Fruit fly (Drosophila melanogaster) whole organism, embryonic: ENCODE measurements around the gene CG2794.

Experiments used
- Atf3 ChIP-seq: fragments of 200-800 bp; sonication (Bioruptor generic); optimal IDR thresholded peaks from 3 replicates; lab custom pipeline; 2016; ENCODE audit warnings: missing biosample characterization, missing genetic modification characterization
- Atf6 ChIP-seq: fragments of 200-800 bp; sonication (Bioruptor generic); IDR thresholded peaks from 2 replicates; pipeline ENCODE4 v1.3.6; 2022; ENCODE audit warnings: missing biosample characterization, missing genetic modification characterization
- BEAF-32 ChIP-seq: fragments of 200-800 bp; sonication (Bioruptor generic); optimal IDR thresholded peaks from 3 replicates; lab custom pipeline; 2017; ENCODE audit warnings: missing biosample characterization, missing genetic modification characterization, mild to moderate bottlenecking, moderate library complexity, missing genetic modification reagents
- C15 ChIP-seq: fragments of 200-800 bp; sonication (Bioruptor generic); IDR thresholded peaks from 3 replicates; pipeline ENCODE4 v1.3.6; 2022; ENCODE audit warnings: missing biosample characterization, missing genetic modification characterization
- CG10267 ChIP-seq: fragments of 200-800 bp; sonication (Bioruptor generic); optimal IDR thresholded peaks from 2 replicates; lab custom pipeline; 2018; ENCODE audit warnings: missing biosample characterization, mild to moderate bottlenecking, missing genetic modification characterization, moderate library complexity
- CG10543 ChIP-seq: fragments of 200-800 bp; sonication (Bioruptor generic); optimal IDR thresholded peaks from 3 replicates; lab custom pipeline; 2017; ENCODE audit warnings: missing biosample characterization, mild to moderate bottlenecking, missing genetic modification characterization, moderate library complexity
- CG10654 ChIP-seq: fragments of 200-800 bp; sonication (Bioruptor generic); optimal IDR thresholded peaks from 2 replicates; lab custom pipeline; 2016; ENCODE audit warnings: missing biosample characterization, missing genetic modification characterization
- CG12104 ChIP-seq: fragments of 200-800 bp; sonication (Bioruptor generic); optimal IDR thresholded peaks from 3 replicates; lab custom pipeline; 2016; ENCODE audit warnings: missing biosample characterization, missing genetic modification characterization
- CG12942 ChIP-seq: fragments of 200-800 bp; sonication (Bioruptor generic); optimal IDR thresholded peaks from 3 replicates; lab custom pipeline; 2016; ENCODE audit warnings: missing biosample characterization, missing genetic modification characterization
- CG14710 ChIP-seq: fragments of 200-800 bp; sonication (Bioruptor generic); optimal IDR thresholded peaks from 3 replicates; lab custom pipeline; 2019; ENCODE audit warnings: missing biosample characterization, mild to moderate bottlenecking, missing genetic modification characterization, moderate library complexity
- CG15073 ChIP-seq: fragments of 200-800 bp; sonication (Bioruptor generic); optimal IDR thresholded peaks from 2 replicates; lab custom pipeline; 2016; ENCODE audit warnings: missing biosample characterization, missing genetic modification characterization
- CG1602 ChIP-seq: fragments of 200-800 bp; sonication (Bioruptor generic); optimal IDR thresholded peaks from 3 replicates; lab custom pipeline; 2016; ENCODE audit warnings: missing biosample characterization, missing genetic modification characterization
- CG17328 ChIP-seq: fragments of 200-800 bp; sonication (Bioruptor generic); IDR thresholded peaks from 2 replicates; pipeline ENCODE4 v1.3.6; 2022; ENCODE audit warnings: missing biosample characterization, missing genetic modification characterization
- CG17802 ChIP-seq: fragments of 200-800 bp; sonication (Bioruptor generic); optimal IDR thresholded peaks from 2 replicates; lab custom pipeline; 2018; ENCODE audit warnings: missing biosample characterization, mild to moderate bottlenecking, missing genetic modification characterization, moderate library complexity
- CG2199 ChIP-seq: fragments of 200-800 bp; sonication (Bioruptor generic); IDR thresholded peaks from 3 replicates; pipeline ENCODE4 v1.3.6; 2022; ENCODE audit warnings: missing biosample characterization, missing genetic modification characterization
- CG31441 ChIP-seq: fragments of 200-800 bp; sonication (Bioruptor generic); IDR thresholded peaks from 2 replicates; pipeline ENCODE4 v1.3.6; 2022; ENCODE audit warnings: missing biosample characterization, missing genetic modification characterization
- CG4282 ChIP-seq: fragments of 200-800 bp; sonication (Bioruptor generic); optimal IDR thresholded peaks from 2 replicates; lab custom pipeline; 2016; ENCODE audit warnings: missing biosample characterization, missing genetic modification characterization
- CG4730 ChIP-seq: fragments of 200-800 bp; sonication (Bioruptor generic); IDR thresholded peaks from 2 replicates; pipeline ENCODE4 v1.3.6; 2022; ENCODE audit warnings: missing biosample characterization, missing genetic modification characterization
- CG6683 ChIP-seq: fragments of 200-800 bp; sonication (Bioruptor generic); optimal IDR thresholded peaks from 2 replicates; lab custom pipeline; 2017; ENCODE audit warnings: missing biosample characterization, mild to moderate bottlenecking, missing genetic modification characterization, missing genetic modification reagents
- CG8089 ChIP-seq: fragments of 200-800 bp; sonication (Bioruptor generic); optimal IDR thresholded peaks from 3 replicates; lab custom pipeline; 2016; ENCODE audit warnings: missing biosample characterization, missing genetic modification characterization
- CG9215 ChIP-seq: fragments of 200-800 bp; sonication (Bioruptor generic); IDR thresholded peaks from 2 replicates; pipeline ENCODE4 v1.3.6; 2022; ENCODE audit warnings: missing biosample characterization, missing genetic modification characterization
- CG9609 ChIP-seq: fragments of 200-800 bp; sonication (Bioruptor generic); optimal IDR thresholded peaks from 3 replicates; lab custom pipeline; 2016; ENCODE audit warnings: missing biosample characterization, missing genetic modification characterization
- Chrac-16 ChIP-seq: fragments of 200-800 bp; sonication (Bioruptor generic); optimal IDR thresholded peaks from 3 replicates; lab custom pipeline; 2016; ENCODE audit warnings: missing biosample characterization, missing genetic modification characterization
- Doc3 ChIP-seq: fragments of 200-800 bp; sonication (Bioruptor generic); IDR thresholded peaks from 3 replicates; pipeline ENCODE4 v1.3.6; 2022; ENCODE audit warnings: missing biosample characterization, missing genetic modification characterization; ENCODE audit not compliant: partially characterized antibody
- Dref ChIP-seq: fragments of 200-800 bp; sonication (Bioruptor generic); IDR thresholded peaks from 2 replicates; pipeline ENCODE4 v1.3.6; 2022; ENCODE audit warnings: missing biosample characterization, missing genetic modification characterization
- Gsc ChIP-seq: fragments of 200-800 bp; sonication (Bioruptor generic); IDR thresholded peaks from 2 replicates; pipeline ENCODE4 v1.3.6; 2022; ENCODE audit warnings: missing biosample characterization, missing genetic modification characterization
- HHEX ChIP-seq: fragments of 200-800 bp; sonication (Bioruptor generic); optimal IDR thresholded peaks from 3 replicates; lab custom pipeline; 2017; ENCODE audit warnings: missing biosample characterization, mild to moderate bottlenecking, missing genetic modification characterization, missing genetic modification reagents
- NFAT ChIP-seq: fragments of 200-800 bp; sonication (Bioruptor generic); IDR thresholded peaks from 2 replicates; pipeline ENCODE4 v1.3.6; 2022; ENCODE audit warnings: missing biosample characterization, missing genetic modification characterization
- Pdp1 ChIP-seq, 2 experiments: fragments of 200-800 bp; sonication (Bioruptor generic); optimal IDR thresholded peaks; 3 replicates each; lab custom pipeline; 2016; ENCODE audit warnings: missing biosample characterization in 2 of 2, missing genetic modification characterization in 2 of 2, mild to moderate bottlenecking in 1 of 2, moderate library complexity in 1 of 2
- Ptx1 ChIP-seq: fragments of 200-800 bp; sonication (Bioruptor generic); IDR thresholded peaks from 2 replicates; pipeline ENCODE4 v1.3.6; 2022; ENCODE audit warnings: missing biosample characterization, missing genetic modification characterization
- Sox102F ChIP-seq: fragments of 200-800 bp; sonication (Bioruptor generic); optimal IDR thresholded peaks from 2 replicates; lab custom pipeline; 2018; ENCODE audit warnings: missing biosample characterization, mild to moderate bottlenecking, missing genetic modification characterization, moderate library complexity
- Tbp ChIP-seq: fragments of >200 bp; optimal IDR thresholded peaks from 2 replicates; lab custom pipeline; 2018; ENCODE audit warnings: missing biosample characterization, missing genetic modification characterization
- Trl ChIP-seq, 3 experiments: fragments of >200 bp in 2 of 3; fragments of 200-800 bp in 1 of 3; sonication (Bioruptor generic) in 1 of 3; optimal IDR thresholded peaks; 2 replicates in 1 of 3; 3 replicates in 2 of 3; lab custom pipeline; 2016 to 2017; ENCODE audit warnings: missing biosample characterization in 1 of 3, missing genetic modification characterization in 1 of 3
- bcd ChIP-seq: fragments of 200-800 bp; sonication (Bioruptor generic); optimal IDR thresholded peaks from 2 replicates; lab custom pipeline; 2017; ENCODE audit warnings: missing biosample characterization, mild to moderate bottlenecking, missing genetic modification characterization
- disco-r ChIP-seq: fragments of 200-800 bp; sonication (Bioruptor generic); optimal IDR thresholded peaks from 2 replicates; lab custom pipeline; 2016; ENCODE audit warnings: missing biosample characterization, missing genetic modification characterization
- ewg ChIP-seq: fragments of 200-800 bp; sonication (Bioruptor generic); optimal IDR thresholded peaks from 3 replicates; lab custom pipeline; 2017; ENCODE audit warnings: mild to moderate bottlenecking, missing biosample characterization, missing genetic modification reagents, missing genetic modification characterization
- fd102C ChIP-seq: fragments of 200-800 bp; sonication (Bioruptor generic); optimal IDR thresholded peaks from 2 replicates; lab custom pipeline; 2018; ENCODE audit warnings: missing biosample characterization, mild to moderate bottlenecking, missing genetic modification characterization, moderate library complexity
- gce ChIP-seq: fragments of 200-800 bp; sonication (Bioruptor generic); IDR thresholded peaks from 3 replicates; pipeline ENCODE4 v1.3.6; 2022; ENCODE audit warnings: missing biosample characterization, missing genetic modification characterization
- gcm ChIP-seq: fragments of 200-800 bp; sonication (Bioruptor generic); optimal IDR thresholded peaks from 2 replicates; lab custom pipeline; 2019; ENCODE audit warnings: missing biosample characterization, mild to moderate bottlenecking, missing genetic modification characterization, moderate library complexity
- insv ChIP-seq, 2 experiments: fragments of 200-800 bp; sonication (Bioruptor generic); optimal IDR thresholded peaks; 3 replicates each; lab custom pipeline; 2016 to 2018; ENCODE audit warnings: missing biosample characterization in 2 of 2, missing genetic modification characterization in 2 of 2
- lab ChIP-seq: fragments of 200-800 bp; sonication (Bioruptor generic); optimal IDR thresholded peaks from 3 replicates; lab custom pipeline; 2017; ENCODE audit warnings: missing biosample characterization, missing genetic modification characterization, mild to moderate bottlenecking, moderate library complexity, missing genetic modification reagents
- phol ChIP-seq: fragments of 200-800 bp; sonication (Bioruptor generic); optimal IDR thresholded peaks from 3 replicates; lab custom pipeline; 2018; ENCODE audit warnings: missing biosample characterization, mild to moderate bottlenecking, missing genetic modification characterization, moderate library complexity
- pnt ChIP-seq: fragments of 200-800 bp; sonication (Bioruptor generic); optimal IDR thresholded peaks from 3 replicates; lab custom pipeline; 2016; ENCODE audit warnings: missing biosample characterization, missing genetic modification characterization
- shn ChIP-seq: fragments of 200-800 bp; sonication (Bioruptor generic); optimal IDR thresholded peaks from 3 replicates; lab custom pipeline; 2016; ENCODE audit warnings: missing biosample characterization, missing genetic modification characterization
- slbo ChIP-seq: fragments of 200-800 bp; sonication (Bioruptor generic); IDR thresholded peaks from 2 replicates; pipeline ENCODE4 v1.3.6; 2022; ENCODE audit warnings: missing biosample characterization, missing genetic modification characterization
- slp2 ChIP-seq: fragments of 200-800 bp; sonication (Bioruptor generic); optimal IDR thresholded peaks from 2 replicates; lab custom pipeline; 2016; ENCODE audit warnings: missing biosample characterization, missing genetic modification characterization
- sug ChIP-seq: fragments of 200-800 bp; optimal IDR thresholded peaks from 2 replicates; lab custom pipeline; 2019; ENCODE audit warnings: missing biosample characterization, mild to moderate bottlenecking, missing genetic modification characterization, moderate library complexity
- tap ChIP-seq: fragments of 200-800 bp; optimal IDR thresholded peaks from 3 replicates; lab custom pipeline; 2019; ENCODE audit warnings: missing biosample characterization, mild to moderate bottlenecking, missing genetic modification characterization, moderate library complexity
- vvl ChIP-seq: fragments of 200-800 bp; sonication (Bioruptor generic); IDR thresholded peaks from 2 replicates; pipeline ENCODE4 v1.3.6; 2022; ENCODE audit warnings: missing biosample characterization, missing genetic modification characterization
- z ChIP-seq: fragments of 200-800 bp; sonication (Bioruptor generic); IDR thresholded peaks from 3 replicates; pipeline ENCODE4 v1.3.6; 2022; ENCODE audit warnings: missing biosample characterization, missing genetic modification characterization
- zfh1 ChIP-seq: fragments of 200-800 bp; sonication (Bioruptor generic); IDR thresholded peaks from 3 replicates; pipeline ENCODE4 v1.3.6; 2022; ENCODE audit warnings: missing biosample characterization, missing genetic modification characterization

The CG2794 gene

dm6 chr2L:522752-523151 lies 41.2 kb upstream of the CG2794 start (continued):
- TF ChIP-seq CG9215 (GFP tag; lab: Robert Waterston, UW) (0 out of 2 replicates have a peak, but pooled peaks have one; percentile 31), CG2199 (GFP tag; lab: Robert Waterston, UW) (no peak), CG17802 (peak; percentile 13), CG10543 (no peak), bcd (GFP tag; lab: Kevin White, UChicago) (peak; percentile 43), Sox102F (GFP tag; lab: Kevin White, UChicago) (peak; percentile 70), CG31441 (peak; percentile 74), Gsc (GFP tag; lab: Robert Waterston, UW) (0 out of 2 replicates have a peak, but pooled peaks have one; percentile 40), CG6683 (no peak), gce (GFP tag; lab: Robert Waterston, UW) (no peak; the same call in 2 of the 3 replicates), slp2 (GFP tag; lab: Kevin White, UChicago) (peak; percentile 14), Atf6 (GFP tag; lab: Robert Waterston, UW) (no peak), CG12942 (GFP tag; lab: Kevin White, UChicago) (no peak), NFAT (GFP tag; lab: Robert Waterston, UW) (no peak), CG1602 (peak; percentile 44), CG4730 (peak; percentile 40; the same call in 1 of the 2 replicates), Doc3 (no peak), gcm (GFP tag; lab: Kevin White, UChicago) (peak; percentile 33), Trl (optimal IDR thresholded peaks at IDR 0.05; lab: Kevin White, UChicago) (no peak), Trl (GFP tag; optimal IDR thresholded peaks at IDR 0.05; lab: Kevin White, UChicago) (no peak), sug (no peak), Chrac-16 (peak; percentile 52), lab (no peak), CG8089 (no peak), fd102C (GFP tag; lab: Kevin White, UChicago) (peak; percentile 34), CG15073 (no peak), CG17328 (GFP tag; lab: Robert Waterston, UW) (peak; percentile 61), phol (tag; lab: Kevin White, UChicago) (peak; percentile 74), Dref (no peak), insv (GFP tag; optimal IDR thresholded peaks at IDR 0.05; lab: Kevin White, UChicago) (no peak), Atf3 (no peak), vvl (GFP tag; lab: Robert Waterston, UW) (peak; percentile 61), BEAF-32 (GFP tag; lab: Kevin White, UChicago) (no peak), ewg (GFP tag; lab: Kevin White, UChicago) (no peak), slbo (GFP tag; lab: Robert Waterston, UW) (peak; percentile 37; the same call in 1 of the 2 replicates), zfh1 (peak; percentile 67), CG12104 (GFP tag; lab: Kevin White, UChicago) (peak; percentile 14), pnt (GFP tag; lab: Kevin White, UChicago) (peak; percentile 10), CG10654 (peak; percentile 5), C15 (GFP tag; lab: Robert Waterston, UW) (no peak), shn (no peak), HHEX (GFP tag; lab: Kevin White, UChicago) (peak; percentile 50), CG14710 (tag; lab: Kevin White, UChicago) (peak; percentile 45), CG4282 (GFP tag; lab: Kevin White, UChicago) (no peak), Pdp1 (GFP tag; optimal IDR thresholded peaks at IDR 0.05; lab: Kevin White, UChicago) (peak in 1 of 2 experiments; percentile 21), disco-r (GFP tag; lab: Kevin White, UChicago) (peak; percentile 18), z (GFP tag; lab: Robert Waterston, UW) (0 out of 3 replicates have a peak, but pooled peaks have one; percentile 38), Tbp (GFP tag; lab: Kevin White, UChicago) (no peak), Ptx1 (GFP tag; lab: Robert Waterston, UW) (peak; percentile 49), tap (tag; lab: Kevin White, UChicago) (peak; percentile 9), CG10267 (tag; lab: Kevin White, UChicago) (peak; percentile 55), CG9609 (GFP tag; lab: Kevin White, UChicago) (no peak)
